Fruit fly (Drosophila melanogaster) S2 (cell line): ENCODE data around the gene CG7530.
A peak's percentile ranks its signal among the peaks of the same experiment; 100 is the strongest.

Source experiments
- CG8478 ChIP-seq: fragments of >200 bp; optimal IDR thresholded peaks from 2 replicates; lab custom pipeline; 2018
- CTCF ChIP-seq, 2 experiments: fragments of >200 bp; optimal IDR thresholded peaks; 2 replicates each; lab custom pipeline; 2018

CG7530 gene

DNA sequence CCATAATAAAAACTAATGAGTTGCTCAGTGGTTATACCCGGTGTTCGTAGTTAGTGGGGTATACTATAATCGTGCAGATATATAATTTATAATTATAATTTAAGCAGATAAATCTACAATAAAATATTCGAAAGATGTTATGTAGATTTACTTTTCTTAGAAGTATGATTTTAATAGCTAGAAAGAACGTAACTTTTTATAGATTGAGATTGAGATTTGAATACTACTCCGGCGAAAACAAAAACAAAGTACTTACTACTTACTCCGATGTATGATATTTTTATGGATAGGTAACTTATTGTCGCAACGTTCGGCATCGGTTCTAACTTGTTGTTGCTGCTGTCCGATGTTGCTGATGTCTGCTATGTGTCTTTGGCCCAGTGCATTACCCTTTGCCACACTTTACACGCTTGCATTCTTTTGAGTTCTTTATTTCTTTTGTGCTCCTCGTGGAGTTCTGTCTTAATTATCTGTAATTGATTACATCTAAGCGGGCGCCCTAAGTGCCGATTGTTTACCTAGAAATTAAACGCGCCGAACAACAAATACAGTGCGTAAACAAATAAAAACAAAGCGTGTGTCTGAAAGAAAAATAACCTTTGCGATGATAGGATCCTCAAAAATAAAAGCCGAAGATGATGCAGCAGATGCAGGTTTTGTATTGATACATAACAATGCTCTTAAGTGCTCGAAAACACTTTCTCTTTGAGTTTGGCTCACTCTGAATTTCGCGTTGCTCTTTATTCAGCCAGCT lies 17.2 kb upstream of the CG7530 start:
- TF ChIP-seq CG8478 (lab: Kevin White, UChicago), result no peak
- TF ChIP-seq CTCF (optimal IDR thresholded peaks at IDR 0.05; lab: Kevin White, UChicago), result no peak

DNA sequence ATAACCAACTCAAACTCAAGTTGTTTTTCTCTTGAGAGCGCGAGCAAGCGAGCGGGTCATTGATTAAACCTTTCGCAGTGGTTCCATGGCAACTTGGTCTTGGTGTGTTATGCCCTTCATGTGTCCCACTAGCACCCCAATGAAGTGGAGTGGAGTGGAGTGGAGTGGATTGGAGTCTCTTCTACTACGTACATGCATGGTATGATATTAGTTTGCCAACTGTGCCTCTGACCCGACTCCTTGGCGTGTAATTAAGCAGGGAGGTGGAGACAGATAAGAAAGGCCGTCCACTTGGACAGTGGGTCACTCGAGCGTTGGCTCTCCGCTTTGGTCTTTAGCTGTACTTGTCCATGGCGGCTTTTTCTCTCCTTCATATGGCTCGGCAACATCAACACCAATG lies 16.6 kb upstream of the CG7530 start:
- TF ChIP-seq CG8478 (lab: Kevin White, UChicago) (no peak), CTCF (optimal IDR thresholded peaks at IDR 0.05; lab: Kevin White, UChicago) (no peak)

dm6 chr3R:14747259-14747856 lies 16.0 kb upstream of the CG7530 start:
- TF ChIP-seq CG8478 (lab: Kevin White, UChicago) (no peak), CTCF (optimal IDR thresholded peaks at IDR 0.05; lab: Kevin White, UChicago) (no peak)

DNA sequence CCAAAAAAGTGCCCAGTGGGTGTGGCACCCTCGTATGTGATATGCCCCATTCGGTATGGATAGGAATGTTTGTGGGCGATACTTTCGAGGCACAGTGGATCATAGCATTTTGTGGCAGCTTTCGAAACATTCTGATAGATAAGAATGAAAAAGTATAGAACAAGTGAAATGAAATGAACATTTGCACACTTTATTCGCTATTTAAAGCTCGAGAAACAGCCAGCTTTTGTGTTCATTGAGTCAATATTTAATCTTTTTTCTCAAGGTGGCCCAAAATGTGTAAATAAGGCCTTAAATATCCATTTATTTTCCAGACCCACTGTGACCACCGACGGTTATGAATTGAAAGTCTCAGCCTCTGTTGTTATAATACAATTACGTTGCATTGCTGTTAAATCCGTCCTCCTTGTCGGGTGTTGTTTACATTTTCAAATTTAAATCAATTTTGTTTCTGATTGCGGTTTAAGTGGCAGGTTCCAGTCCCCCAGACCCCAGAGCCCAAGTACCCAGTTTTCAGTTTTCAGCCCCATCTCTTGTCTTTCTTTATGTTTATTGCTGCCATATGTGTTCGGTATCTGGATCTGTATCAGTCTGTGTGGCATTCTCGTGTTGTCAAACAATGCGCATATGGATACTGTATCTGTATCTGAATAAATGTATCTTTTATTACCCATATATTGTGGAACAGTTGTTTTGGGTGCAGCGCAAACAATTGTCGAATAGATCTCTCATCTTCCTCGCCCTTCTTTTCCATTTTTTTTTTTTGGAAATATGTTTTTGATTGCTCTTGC lies 13.2 kb upstream of the CG7530 start:
- TF ChIP-seq CTCF (optimal IDR thresholded peaks at IDR 0.05; lab: Kevin White, UChicago) (no peak), CG8478 (lab: Kevin White, UChicago) (no peak)

DNA sequence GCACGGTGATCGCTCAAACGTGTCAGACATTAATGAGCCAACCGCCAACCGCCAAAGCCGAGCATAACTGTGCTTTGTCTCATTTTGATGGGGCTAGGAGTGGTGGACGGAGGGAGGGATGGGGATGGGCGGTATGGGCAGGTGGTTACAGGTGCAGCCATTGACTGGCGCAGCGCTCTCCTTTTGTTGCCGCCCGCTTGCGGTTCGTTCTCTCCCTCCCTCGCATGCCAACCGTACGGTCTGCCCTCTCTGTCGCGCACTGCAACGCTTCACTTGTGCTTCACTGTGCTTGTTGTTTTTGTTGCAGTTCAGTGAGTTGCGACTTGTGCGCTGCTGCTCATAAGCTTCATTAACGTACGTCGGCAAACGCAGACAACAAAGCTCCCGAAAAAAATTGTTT lies 12.1 kb upstream of the CG7530 start:
- TF ChIP-seq CG8478 (lab: Kevin White, UChicago), result no peak
- TF ChIP-seq CTCF (optimal IDR thresholded peaks at IDR 0.05; lab: Kevin White, UChicago), result no peak

DNA sequence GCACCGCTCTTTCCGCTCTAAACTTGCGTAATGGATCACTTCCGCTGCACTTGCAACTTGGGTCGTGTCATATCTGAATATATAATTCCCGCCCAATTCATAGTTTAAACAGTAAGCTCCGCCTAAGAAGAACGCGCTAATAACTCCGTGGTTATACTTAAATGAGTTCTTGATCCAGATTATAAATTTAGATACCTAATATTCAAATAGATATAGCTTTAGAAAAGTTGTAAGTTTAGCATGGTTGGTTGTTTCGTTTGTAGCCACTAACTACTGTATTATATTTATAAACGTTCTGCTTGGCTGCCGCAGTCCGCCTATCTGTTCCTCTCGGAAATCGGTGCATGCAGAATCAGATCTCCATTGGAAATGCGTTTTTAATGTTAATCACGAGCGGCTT lies 11.6 kb upstream of the CG7530 start:
- TF ChIP-seq CG8478 (lab: Kevin White, UChicago), result no peak
- no peak for TF ChIP-seq CTCF (optimal IDR thresholded peaks at IDR 0.05; lab: Kevin White, UChicago)

DNA sequence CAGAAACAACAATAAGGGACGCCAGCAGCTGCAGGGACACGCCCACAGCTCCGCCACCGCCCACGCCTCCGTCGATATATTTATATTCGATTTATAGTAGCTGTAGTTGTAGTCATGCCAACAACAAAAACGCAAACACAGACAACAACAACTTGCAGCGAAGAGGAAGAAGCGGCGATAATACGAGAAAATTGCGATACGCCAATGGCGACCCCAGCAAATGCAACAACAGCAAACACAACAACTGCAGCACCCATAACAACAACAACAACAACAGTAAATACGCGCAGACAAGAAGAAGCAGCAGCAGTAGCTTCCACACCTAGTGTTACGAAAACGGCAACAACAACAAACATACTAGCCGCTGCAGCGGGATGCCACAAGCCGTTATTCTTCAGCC lies 10.8 kb upstream of the CG7530 start:
- no peak for TF ChIP-seq CTCF (optimal IDR thresholded peaks at IDR 0.05; lab: Kevin White, UChicago)
- TF ChIP-seq CG8478 (lab: Kevin White, UChicago), result no peak

DNA sequence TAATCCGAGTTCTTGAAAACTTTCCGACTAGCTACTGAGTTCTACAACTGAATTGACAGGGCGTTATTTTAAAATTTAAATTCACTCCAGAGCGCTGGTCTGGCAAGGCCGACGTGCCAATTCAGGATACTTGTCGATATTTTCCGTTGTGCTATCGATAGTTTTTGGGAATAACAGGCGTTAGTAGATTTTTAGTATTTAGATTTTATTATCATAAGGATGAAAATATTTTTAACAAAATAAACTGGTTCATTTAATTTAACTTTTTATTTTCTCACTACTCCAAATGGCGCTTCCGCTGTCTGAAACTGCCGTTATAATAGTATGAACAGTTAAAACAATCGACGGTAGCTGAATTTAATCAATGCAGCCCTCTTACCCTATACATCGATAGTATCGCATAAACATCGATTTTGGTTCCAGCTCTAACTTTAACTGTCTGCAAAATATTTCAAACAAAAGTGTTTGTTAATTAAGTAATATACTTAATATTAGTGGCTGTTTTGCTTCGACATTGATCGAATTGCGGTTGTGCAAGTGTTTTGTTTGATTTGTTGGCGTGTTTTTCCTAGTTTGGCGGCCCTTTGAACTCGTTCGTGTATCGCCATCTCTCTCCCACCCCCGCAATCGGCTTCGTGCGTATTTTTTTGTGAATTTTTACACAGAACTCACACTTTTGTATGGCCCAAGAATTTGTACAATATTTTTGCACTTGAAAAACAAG lies 10.0 kb upstream of the CG7530 start, which contains the start of the genes eff and jvl:
Gene eff (minus strand): TSS at position 128 of the 724 bp plus-strand sequence.
Gene jvl (plus strand): TSS at position 391 of the 724 bp plus-strand sequence.
- no peak for TF ChIP-seq CG8478 (lab: Kevin White, UChicago)
- no peak for TF ChIP-seq CTCF (optimal IDR thresholded peaks at IDR 0.05; lab: Kevin White, UChicago)

DNA sequence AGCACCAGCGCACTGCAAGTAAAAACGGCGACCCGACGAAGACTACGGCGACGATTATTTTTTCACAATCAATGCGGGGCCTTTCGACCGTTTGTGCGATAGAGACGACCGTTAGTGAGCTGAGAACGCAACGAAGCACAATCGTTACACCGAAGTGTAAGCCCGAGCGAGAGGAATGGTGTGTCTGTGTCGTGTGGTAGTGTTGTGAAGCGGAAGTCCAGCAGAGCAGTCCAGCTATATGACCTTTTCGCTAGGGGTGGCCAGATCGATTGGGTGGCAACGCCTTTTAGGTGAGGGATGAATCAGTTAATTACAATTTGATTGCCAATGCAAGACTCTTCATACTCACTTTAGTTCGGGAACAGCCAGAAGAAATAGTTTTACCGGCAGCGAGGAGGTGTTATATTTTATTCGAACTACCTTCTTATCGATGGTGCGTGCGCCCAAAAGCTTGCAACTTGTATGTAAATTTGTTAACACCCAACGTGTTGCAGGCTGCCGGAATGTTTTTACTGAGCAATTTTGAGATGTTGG lies 9.4 kb upstream of the CG7530 start:
- TF ChIP-seq CG8478 (lab: Kevin White, UChicago) (no peak), CTCF (optimal IDR thresholded peaks at IDR 0.05; lab: Kevin White, UChicago) (peak; percentile 30 to 48)

DNA sequence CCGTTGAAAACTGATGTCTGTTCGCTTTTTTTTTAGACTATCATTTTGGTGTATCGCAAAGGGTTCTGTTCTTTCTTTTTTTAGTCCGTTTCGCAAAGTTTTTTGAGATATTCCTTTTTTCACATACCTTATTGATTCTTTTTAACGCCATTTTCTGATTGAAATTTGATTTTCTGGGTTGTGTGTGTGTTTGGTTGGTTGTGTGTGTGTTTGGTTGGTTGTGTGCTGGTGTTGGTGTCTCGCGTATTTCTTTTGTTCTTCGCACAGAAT lies 8.9 kb upstream of the CG7530 start:
- TF ChIP-seq CG8478 (lab: Kevin White, UChicago), result no peak
- no peak for TF ChIP-seq CTCF (optimal IDR thresholded peaks at IDR 0.05; lab: Kevin White, UChicago)

DNA sequence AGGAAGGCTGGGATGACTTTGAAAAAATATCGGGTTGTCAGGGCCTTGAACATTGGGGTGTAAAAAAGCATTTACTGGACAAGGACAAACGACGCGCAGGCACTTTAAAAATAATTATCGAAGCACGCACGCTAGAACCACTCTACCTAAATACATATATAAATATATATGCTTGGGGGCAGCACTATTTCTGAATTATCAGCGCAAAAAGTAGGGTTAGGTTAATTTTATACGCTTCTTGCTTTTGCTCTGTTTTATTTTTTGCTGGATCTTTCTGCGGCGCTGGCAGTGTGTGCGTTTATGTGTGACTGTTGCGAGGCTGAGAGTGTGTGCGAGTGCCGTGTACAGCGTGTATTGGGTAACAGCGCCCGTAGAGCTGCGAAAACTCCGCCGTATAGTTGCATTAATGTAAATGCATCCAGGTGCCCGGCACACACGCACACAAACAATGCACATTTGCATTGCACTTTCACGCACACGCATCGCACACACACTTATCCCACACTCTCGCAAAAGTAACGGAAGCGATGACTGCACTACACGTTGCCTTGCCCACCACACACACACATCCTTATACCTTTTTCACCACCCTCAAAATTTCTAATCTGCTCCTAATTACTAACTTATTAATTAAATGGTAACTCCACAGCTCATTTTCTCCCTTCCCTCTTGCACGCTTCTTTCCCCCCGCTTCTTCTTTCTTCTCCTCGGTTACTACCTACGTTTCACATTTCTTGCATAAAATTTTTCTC lies 8.4 kb upstream of the CG7530 start:
- TF ChIP-seq CTCF (optimal IDR thresholded peaks at IDR 0.05; lab: Kevin White, UChicago) (no peak), CG8478 (lab: Kevin White, UChicago) (no peak)

dm6 chr3R:14739088-14739487 lies 7.8 kb upstream of the CG7530 start:
- TF ChIP-seq CG8478 (lab: Kevin White, UChicago) (no peak), CTCF (optimal IDR thresholded peaks at IDR 0.05; lab: Kevin White, UChicago) (no peak)
